Fruit fly (Drosophila melanogaster): ENCODE data around the gene CG7227.

DNA sequence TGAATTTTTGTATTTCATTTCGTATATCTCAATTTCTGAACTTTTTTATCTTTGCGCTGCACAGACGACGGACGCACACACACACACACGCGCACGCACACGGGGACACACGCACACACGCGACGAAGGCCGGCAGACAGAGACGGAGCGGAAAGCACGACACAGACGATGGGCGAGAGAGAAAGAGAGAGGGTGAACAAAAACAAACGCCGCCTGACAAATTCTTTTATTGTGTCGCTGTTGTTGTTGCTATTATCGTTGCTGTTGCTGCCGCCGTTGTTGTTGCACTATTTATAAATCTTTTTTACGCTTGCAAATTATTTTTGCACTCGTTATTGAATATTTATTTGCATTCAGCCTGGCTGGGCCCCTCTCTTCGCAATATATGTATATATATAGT is 21.2 kb downstream of the CG7227 start:
- TF ChIP-seq EcR (GFP tag; optimal IDR thresholded peaks at IDR 0.05) (no peak), psq (optimal IDR thresholded peaks at IDR 0.05) (no peak), Dll (optimal IDR thresholded peaks at IDR 0.05) (no peak)

Data from whole organism.